Fruit fly (Drosophila melanogaster): ENCODE measurements around the gene CG14204.
A peak's percentile ranks its signal among the peaks of the same experiment; 100 is the strongest.

CG14204 gene

dm6 chrX:19608042-19608609 is 24.7 kb downstream of the CG14204 start (continued):
- no peak for TF ChIP-seq YL-1 (GFP tag; optimal IDR thresholded peaks at IDR 0.05)
- TF ChIP-seq CG6765 (GFP tag; optimal IDR thresholded peaks at IDR 0.05) = no peak
- TF ChIP-seq ash1 (GFP tag; optimal IDR thresholded peaks at IDR 0.05) = no peak
- no peak for TF ChIP-seq sna (GFP tag; IDR thresholded peaks at IDR 0.05; ENCODE audit: partially characterized antibody)
- no peak for TF ChIP-seq schlank (tag; optimal IDR thresholded peaks at IDR 0.05)
- TF ChIP-seq chm (GFP tag; IDR thresholded peaks at IDR 0.05) = no peak
- TF ChIP-seq B-H2 (GFP tag; optimal IDR thresholded peaks at IDR 0.05) = no peak
- TF ChIP-seq nau (GFP tag; optimal IDR thresholded peaks at IDR 0.05) = peak; percentile 31
- no peak for TF ChIP-seq Spps (tag; optimal IDR thresholded peaks at IDR 0.05)
- TF ChIP-seq lilli (GFP tag; optimal IDR thresholded peaks at IDR 0.05) = no peak
- no peak for TF ChIP-seq Dad (GFP tag; optimal IDR thresholded peaks at IDR 0.05)
- TF ChIP-seq exex (tag; optimal IDR thresholded peaks at IDR 0.05) = peak; percentile 62
- TF ChIP-seq CG2202 (tag; optimal IDR thresholded peaks at IDR 0.05) = no peak
- TF ChIP-seq CG31224 (GFP tag; IDR thresholded peaks at IDR 0.05) = no peak
- TF ChIP-seq CG12744 (GFP tag; optimal IDR thresholded peaks at IDR 0.05) = no peak
- no peak for TF ChIP-seq sisA (GFP tag; IDR thresholded peaks at IDR 0.05)
- 0 out of 2 replicates have a peak, but pooled peaks have one; percentile 17 for TF ChIP-seq inv (GFP tag; IDR thresholded peaks at IDR 0.05; ENCODE audit: partially characterized antibody)
- TF ChIP-seq Dip2 (GFP tag; IDR thresholded peaks at IDR 0.05) = no peak
- TF ChIP-seq sqz (GFP tag; optimal IDR thresholded peaks at IDR 0.05) = no peak
- TF ChIP-seq CG15011 (GFP tag; optimal IDR thresholded peaks at IDR 0.05) = no peak
- no peak for TF ChIP-seq Side (GFP tag; optimal IDR thresholded peaks at IDR 0.05)
- no peak for TF ChIP-seq wek (GFP tag; optimal IDR thresholded peaks at IDR 0.05)
- no peak for TF ChIP-seq CG4854 (GFP tag; optimal IDR thresholded peaks at IDR 0.05)
- TF ChIP-seq klu (GFP tag; IDR thresholded peaks at IDR 0.05) = no peak
- no peak for TF ChIP-seq salm (tag; optimal IDR thresholded peaks at IDR 0.05)
- no peak for TF ChIP-seq Dek (tag; optimal IDR thresholded peaks at IDR 0.05)
- peak; percentile 43 for TF ChIP-seq grn (GFP tag; optimal IDR thresholded peaks at IDR 0.05)
- TF ChIP-seq CG17612 (GFP tag; IDR thresholded peaks at IDR 0.05) = no peak
- no peak for TF ChIP-seq tna (GFP tag; IDR thresholded peaks at IDR 0.05; ENCODE audit: partially characterized antibody)
- TF ChIP-seq H2.0 (GFP tag; IDR thresholded peaks at IDR 0.05) = no peak
- no peak for TF ChIP-seq CG6175 (GFP tag; IDR thresholded peaks at IDR 0.05)
- TF ChIP-seq CG7928 (GFP tag; optimal IDR thresholded peaks at IDR 0.05) = no peak
- TF ChIP-seq Ets97D (GFP tag; optimal IDR thresholded peaks at IDR 0.05) = no peak
- no peak for TF ChIP-seq CG1603 (tag; optimal IDR thresholded peaks at IDR 0.05)
- peak; percentile 32 for TF ChIP-seq CG18599 (GFP tag; optimal IDR thresholded peaks at IDR 0.05)
- TF ChIP-seq luna (GFP tag; optimal IDR thresholded peaks at IDR 0.05) = no peak
- TF ChIP-seq CG4707 (GFP tag; optimal IDR thresholded peaks at IDR 0.05) = no peak
- peak; percentile 72 for TF ChIP-seq Awh (GFP tag; IDR thresholded peaks at IDR 0.05)
- no peak for TF ChIP-seq Hr3 (GFP tag; optimal IDR thresholded peaks at IDR 0.05)
- no peak for TF ChIP-seq Sry-β (GFP tag; optimal IDR thresholded peaks at IDR 0.05)
- TF ChIP-seq slbo (GFP tag; IDR thresholded peaks at IDR 0.05) = no peak
- TF ChIP-seq Gug (GFP tag; IDR thresholded peaks at IDR 0.05) = no peak
- TF ChIP-seq CG6791 (GFP tag; IDR thresholded peaks at IDR 0.05; ENCODE audit: partially characterized antibody) = peak; percentile 72; the same call in 2 of the 3 replicates
- no peak for TF ChIP-seq gsb (GFP tag; IDR thresholded peaks at IDR 0.05)
- no peak for TF ChIP-seq caup (GFP tag; optimal IDR thresholded peaks at IDR 0.05; ENCODE audit: severe bottlenecking)
- no peak for TF ChIP-seq CG10209 (GFP tag; optimal IDR thresholded peaks at IDR 0.05)
- no peak for TF ChIP-seq h (optimal IDR thresholded peaks at IDR 0.05)
- no peak for TF ChIP-seq Dbx (GFP tag; IDR thresholded peaks at IDR 0.05)
- no peak for TF ChIP-seq psq (GFP tag; optimal IDR thresholded peaks at IDR 0.05)
- TF ChIP-seq cas (GFP tag; IDR thresholded peaks at IDR 0.05) = no peak
- no peak for TF ChIP-seq CHES-1-like (GFP tag; optimal IDR thresholded peaks at IDR 0.05)
